Worm (Caenorhabditis elegans) whole organism, mixed stage, embryonic: Measurements from ENCODE around the gene Y97E10AR.4.
A peak's percentile ranks its signal among the peaks of the same experiment; 100 is the strongest.

Experiments used
- M03D4.4 ChIP-seq: sonication (generic microtip); optimal IDR thresholded peaks from 2 replicates; lab custom pipeline; 2017; ENCODE audit warnings: mild to moderate bottlenecking, missing genetic modification characterization, missing compliant biosample characterization
- bed-3 ChIP-seq: fragments of 200-800 bp; sonication (Bioruptor generic); optimal IDR thresholded peaks from 3 replicates; lab custom pipeline; 2018; ENCODE audit warnings: mild to moderate bottlenecking, missing genetic modification characterization, moderate library complexity, missing compliant biosample characterization
- blmp-1 ChIP-seq: fragments of 150-350 bp; optimal IDR thresholded peaks from 2 replicates; lab custom pipeline; 2014; ENCODE audit warnings: missing biosample characterization, missing genetic modification characterization
- ceh-39 ChIP-seq: fragments of 150-350 bp; optimal IDR thresholded peaks from 2 replicates; lab custom pipeline; 2014; ENCODE audit warnings: missing biosample characterization, missing genetic modification characterization
- ceh-43 ChIP-seq: fragments of 200-800 bp; sonication (Bioruptor generic); optimal IDR thresholded peaks from 2 replicates; lab custom pipeline; 2018; ENCODE audit warnings: mild to moderate bottlenecking, missing genetic modification characterization, moderate library complexity, missing compliant biosample characterization
- ceh-83 ChIP-seq: fragments of 200-800 bp; sonication (Bioruptor generic); optimal IDR thresholded peaks from 2 replicates; lab custom pipeline; 2018; ENCODE audit warnings: mild to moderate bottlenecking, missing genetic modification characterization, missing compliant biosample characterization
- ces-1 ChIP-seq: fragments of 150-350 bp; optimal IDR thresholded peaks from 2 replicates; lab custom pipeline; 2014; ENCODE audit warnings: missing biosample characterization, missing genetic modification reagents, missing genetic modification characterization
- cnd-1 ChIP-seq: fragments of 200-800 bp; sonication (Bioruptor generic); optimal IDR thresholded peaks from 2 replicates; lab custom pipeline; 2018; ENCODE audit warnings: mild to moderate bottlenecking, missing genetic modification characterization, missing compliant biosample characterization
- drap-1 ChIP-seq: fragments of 200-800 bp; sonication (Bioruptor generic); optimal IDR thresholded peaks from 3 replicates; lab custom pipeline; 2018; ENCODE audit warnings: mild to moderate bottlenecking, missing genetic modification characterization, missing compliant biosample characterization
- elt-1 ChIP-seq: sonication (generic microtip); optimal IDR thresholded peaks from 2 replicates; lab custom pipeline; 2017; ENCODE audit warnings: missing genetic modification characterization, mild to moderate bottlenecking, missing compliant biosample characterization, antibody characterized with exemption, moderate library complexity, borderline replicate concordance; ENCODE audit not compliant: insufficient read depth
- ham-2 ChIP-seq: fragments of 200-800 bp; sonication (Bioruptor generic); optimal IDR thresholded peaks from 2 replicates; lab custom pipeline; 2018; ENCODE audit warnings: mild to moderate bottlenecking, missing genetic modification characterization, missing compliant biosample characterization
- hlh-1 ChIP-seq: fragments of 150-350 bp; optimal IDR thresholded peaks from 2 replicates; lab custom pipeline; 2014; ENCODE audit warnings: missing biosample characterization, missing genetic modification reagents, missing genetic modification characterization
- lin-13 ChIP-seq: fragments of 150-350 bp; optimal IDR thresholded peaks from 2 replicates; lab custom pipeline; 2014; ENCODE audit warnings: missing biosample characterization, missing genetic modification characterization
- lin-32 ChIP-seq: fragments of 200-800 bp; sonication (Bioruptor generic); optimal IDR thresholded peaks from 2 replicates; lab custom pipeline; 2018; ENCODE audit warnings: mild to moderate bottlenecking, missing genetic modification characterization, missing compliant biosample characterization
- lsy-2 ChIP-seq: fragments of 150-350 bp; optimal IDR thresholded peaks from 2 replicates; lab custom pipeline; 2014; ENCODE audit warnings: missing biosample characterization, missing genetic modification characterization
- mab-5 ChIP-seq: fragments of 150-350 bp; optimal IDR thresholded peaks from 2 replicates; lab custom pipeline; 2014; ENCODE audit warnings: missing biosample characterization, missing genetic modification characterization
- mep-1 ChIP-seq: fragments of 150-350 bp; optimal IDR thresholded peaks from 2 replicates; lab custom pipeline; 2017; ENCODE audit warnings: missing biosample characterization, missing genetic modification reagents, missing genetic modification characterization, inconsistent platforms
- mls-2 ChIP-seq: sonication (generic microtip); optimal IDR thresholded peaks from 2 replicates; lab custom pipeline; 2016; ENCODE audit warnings: mild to moderate bottlenecking, missing genetic modification characterization, moderate library complexity, missing compliant biosample characterization
- nhr-2 ChIP-seq: fragments of 150-350 bp; optimal IDR thresholded peaks from 2 replicates; lab custom pipeline; 2014; ENCODE audit warnings: missing biosample characterization, missing genetic modification characterization
- nhr-237 ChIP-seq: fragments of 150-350 bp; optimal IDR thresholded peaks from 2 replicates; lab custom pipeline; 2014; ENCODE audit warnings: missing biosample characterization, missing genetic modification characterization
- nhr-28 ChIP-seq: fragments of 150-350 bp; optimal IDR thresholded peaks from 2 replicates; lab custom pipeline; 2014; ENCODE audit warnings: missing biosample characterization, missing genetic modification characterization
- nhr-76 ChIP-seq: sonication (generic microtip); optimal IDR thresholded peaks from 2 replicates; lab custom pipeline; 2017; ENCODE audit warnings: missing biosample characterization, missing genetic modification characterization
- pha-4 ChIP-seq: fragments of 150-350 bp; optimal IDR thresholded peaks from 2 replicates; lab custom pipeline; 2018; ENCODE audit warnings: missing biosample characterization, missing genetic modification reagents, missing genetic modification characterization
- sem-2 ChIP-seq: fragments of 200-800 bp; sonication (Bioruptor generic); optimal IDR thresholded peaks from 2 replicates; lab custom pipeline; 2018; ENCODE audit warnings: mild to moderate bottlenecking, missing genetic modification characterization, missing compliant biosample characterization
- sptf-1 ChIP-seq: sonication (generic microtip); optimal IDR thresholded peaks from 2 replicates; lab custom pipeline; 2017; ENCODE audit warnings: mild to moderate bottlenecking, missing genetic modification characterization, moderate library complexity, missing compliant biosample characterization
- tbx-8 ChIP-seq: fragments of 200-800 bp; sonication (Bioruptor generic); optimal IDR thresholded peaks from 2 replicates; lab custom pipeline; 2018; ENCODE audit warnings: mild to moderate bottlenecking, missing genetic modification characterization, moderate library complexity, missing compliant biosample characterization
- unc-39 ChIP-seq: fragments of 150-350 bp; optimal IDR thresholded peaks from 2 replicates; lab custom pipeline; 2014; ENCODE audit warnings: missing biosample characterization, missing genetic modification characterization
- unc-62 ChIP-seq: fragments of 150-350 bp; optimal IDR thresholded peaks from 2 replicates; lab custom pipeline; 2014; ENCODE audit warnings: missing biosample characterization, missing genetic modification reagents, missing genetic modification characterization
- zip-8 ChIP-seq: fragments of 150-350 bp; optimal IDR thresholded peaks from 2 replicates; lab custom pipeline; 2014; ENCODE audit warnings: missing biosample characterization, missing genetic modification characterization
- ztf-11 ChIP-seq: fragments of 150-350 bp; optimal IDR thresholded peaks from 2 replicates; lab custom pipeline; 2014; ENCODE audit warnings: missing biosample characterization, missing genetic modification characterization

Gene Y97E10AR.4

DNA sequence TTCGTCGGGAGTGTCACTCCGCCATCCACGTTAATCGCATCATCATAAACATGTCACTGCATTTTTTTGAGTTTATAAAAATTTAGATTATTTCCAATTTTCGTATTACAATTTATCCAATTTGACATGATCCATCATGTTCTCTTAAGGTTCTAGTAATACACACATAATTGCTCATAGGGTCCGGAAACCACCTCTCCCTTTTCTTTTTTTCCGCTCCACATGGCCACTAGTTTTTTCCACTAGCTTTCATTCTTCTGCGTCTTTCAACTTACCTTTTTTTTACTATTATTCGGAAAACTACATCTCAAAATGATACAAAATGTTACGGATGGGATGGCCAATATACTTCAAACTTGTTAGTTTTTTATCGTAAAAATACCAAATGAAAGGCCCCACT lies 24.2 kb downstream of the Y97E10AR.4 start, which contains the start of gene Y97E10AL.1:
Gene Y97E10AL.1, plus strand, starts transcription at position 301 of the 400 bp plus-strand sequence.
- TF ChIP-seq ceh-39 (tag; lab: Kevin White, UChicago) (no peak), lin-32 (GFP tag; lab: Kevin White, UChicago) (no peak), M03D4.4 (tag; lab: Kevin White, UChicago) (no peak), hlh-1 (tag; lab: Kevin White, UChicago) (no peak), nhr-28 (tag; lab: Kevin White, UChicago) (no peak), ztf-11 (tag; lab: Kevin White, UChicago) (no peak), ceh-83 (no peak)

ce11 chrV:7983381-7984052 lies 26.5 kb downstream of the Y97E10AR.4 start, which contains the start of the genes natb-1 and abhd-12:
Gene natb-1 (minus strand): TSS chrV:7983431.
Gene abhd-12 (plus strand): TSS chrV:7983879.
- peak; percentile 83 for TF ChIP-seq ces-1 (GFP tag; lab: Kevin White, UChicago)
- TF ChIP-seq nhr-28 (tag; lab: Kevin White, UChicago) = no peak
- TF ChIP-seq mep-1 = peak; percentile 33
- peak; percentile 94 for TF ChIP-seq lsy-2 (tag; lab: Kevin White, UChicago)
- TF ChIP-seq, all 35 proteins: peak for 3

- TF ChIP-seq hlh-1 (tag; lab: Kevin White, UChicago) (no peak), mls-2 (no peak), sptf-1 (no peak), elt-1 (tag; lab: Kevin White, UChicago) (no peak), pha-4 (tag; lab: Kevin White, UChicago) (no peak), ceh-39 (tag; lab: Kevin White, UChicago) (no peak), zip-8 (tag; lab: Kevin White, UChicago) (no peak), mab-5 (tag; lab: Kevin White, UChicago) (no peak), unc-39 (tag; lab: Kevin White, UChicago) (no peak), ceh-83 (no peak), nhr-76 (no peak)
- TF ChIP-seq, all 35 proteins: peak for 0
These were observed 28.9 kb downstream of the Y97E10AR.4 start, which contains the start of gene F26D11.1 for ce11 chrV:7980993-7981595. Gene F26D11.1 (plus strand): TSS chrV:7981545.

DNA sequence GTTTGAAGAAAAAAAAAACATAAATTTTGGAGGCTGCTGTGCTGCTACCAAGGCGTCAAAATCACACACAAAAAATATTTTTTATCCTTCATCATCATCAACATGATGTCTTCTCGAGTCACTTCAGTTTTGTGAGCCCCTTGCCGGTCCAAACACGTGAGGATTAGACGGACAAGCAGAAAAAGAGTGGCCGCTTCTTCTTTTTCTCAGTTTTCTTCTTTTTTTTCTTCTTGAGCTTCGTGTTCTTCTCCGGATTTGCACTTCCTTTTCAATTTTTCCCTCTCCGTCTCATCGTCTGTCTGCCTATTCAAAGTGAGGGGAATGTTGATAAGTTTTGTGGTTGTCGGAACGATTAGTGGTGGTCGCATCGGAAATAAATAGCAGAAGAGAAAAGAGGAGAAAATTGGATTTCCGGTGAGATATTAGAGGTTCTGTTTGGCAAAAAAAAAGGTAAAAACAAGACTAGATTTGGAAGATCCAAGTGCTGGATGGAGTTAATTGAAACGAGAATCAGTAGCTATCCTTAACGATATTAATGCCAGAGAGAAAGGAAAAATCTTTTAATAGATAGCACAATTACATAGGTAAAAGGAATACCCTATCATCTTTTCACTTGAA lies 29.6 kb downstream of the Y97E10AR.4 start:
- TF ChIP-seq ces-1 (GFP tag; lab: Kevin White, UChicago) = peak; percentile 27
- TF ChIP-seq pha-4 (tag; lab: Kevin White, UChicago) = no peak
- TF ChIP-seq, all 35 proteins: peak for 1

DNA sequence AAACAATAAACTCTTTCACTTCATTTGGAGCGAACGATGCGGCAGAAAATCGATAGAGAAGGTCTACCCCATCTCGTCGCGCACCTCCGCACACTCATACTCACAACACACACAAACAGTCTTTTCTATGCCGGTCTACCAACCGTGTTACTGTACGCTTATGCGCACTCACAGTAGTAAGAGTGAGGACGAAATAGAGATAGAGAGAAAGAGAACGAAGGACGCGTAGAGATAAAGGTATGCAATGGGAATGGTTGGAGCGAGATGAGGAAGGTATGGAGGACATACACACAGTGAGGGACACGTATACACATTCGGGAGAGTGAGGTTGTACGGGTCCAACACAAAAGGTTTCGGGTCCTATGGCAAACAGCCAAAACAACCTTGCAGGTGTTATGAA lies 31.2 kb downstream of the Y97E10AR.4 start:
- TF ChIP-seq bed-3 (no peak), tbx-8 (GFP tag; lab: Kevin White, UChicago) (no peak), lin-32 (GFP tag; lab: Kevin White, UChicago) (no peak), nhr-2 (tag; lab: Kevin White, UChicago) (peak; percentile 98), mep-1 (no peak), cnd-1 (peak; percentile 45), nhr-28 (tag; lab: Kevin White, UChicago) (no peak), blmp-1 (no peak), nhr-237 (tag; lab: Kevin White, UChicago) (peak; percentile 9), ceh-39 (tag; lab: Kevin White, UChicago) (peak; percentile 76), sem-2 (no peak), drap-1 (peak; percentile 55), ceh-43 (GFP tag; lab: Kevin White, UChicago) (no peak), nhr-76 (no peak), ceh-83 (no peak), mls-2 (peak; percentile 14), unc-62 (GFP tag; lab: Kevin White, UChicago) (no peak), lin-13 (tag; lab: Kevin White, UChicago) (no peak), lsy-2 (tag; lab: Kevin White, UChicago) (peak; percentile 51), ztf-11 (tag; lab: Kevin White, UChicago) (no peak), unc-39 (tag; lab: Kevin White, UChicago) (no peak), elt-1 (tag; lab: Kevin White, UChicago) (no peak), zip-8 (tag; lab: Kevin White, UChicago) (no peak), sptf-1 (peak; percentile 46), mab-5 (tag; lab: Kevin White, UChicago) (no peak), pha-4 (tag; lab: Kevin White, UChicago) (no peak), ham-2 (GFP tag; lab: Kevin White, UChicago) (peak; percentile 47)
